Fruit fly (Drosophila melanogaster) whole organism, adult: ENCODE measurements around the gene Apt1.

Experiments used
- CG1620 ChIP-seq: fragments of 200-800 bp; sonication (Bioruptor generic); optimal IDR thresholded peaks from 2 replicates; lab custom pipeline; 2016; ENCODE audit warnings: missing biosample characterization, missing genetic modification characterization
- cic ChIP-seq: fragments of 200-800 bp; sonication (Bioruptor generic); optimal IDR thresholded peaks from 2 replicates; lab custom pipeline; 2017; ENCODE audit warnings: missing biosample characterization, mild to moderate bottlenecking, missing genetic modification characterization, moderate library complexity

DNA sequence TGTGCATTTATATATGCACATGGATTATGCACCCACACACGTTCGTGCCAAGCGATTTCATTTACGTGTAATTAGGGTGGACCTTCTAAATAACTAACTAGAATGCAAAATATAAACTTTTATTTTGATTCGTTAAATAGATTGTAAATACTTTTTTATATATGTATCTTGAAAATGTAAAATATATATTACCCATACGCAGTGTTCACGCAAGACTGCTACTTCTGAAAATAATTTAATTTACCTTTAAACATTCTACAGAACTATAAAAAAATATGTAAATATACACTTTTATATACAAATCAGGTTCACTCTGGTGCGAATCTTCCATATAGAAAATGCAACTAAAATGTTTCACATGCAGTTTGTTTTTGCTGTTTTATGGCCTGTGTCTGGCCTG is 34.1 kb upstream of the Apt1 start:
- no peak for TF ChIP-seq cic (GFP tag; lab: Kevin White, UChicago)
- TF ChIP-seq CG1620 (GFP tag; lab: Kevin White, UChicago) = no peak
